Worm (Caenorhabditis elegans) whole organism, late embryonic: ENCODE results near the gene C03E10.1.

ENCODE experiments used
- F13H6.1 ChIP-seq: sonication (generic microtip); optimal IDR thresholded peaks from 2 replicates; lab custom pipeline; 2016; ENCODE audit warnings: missing genetic modification characterization, missing compliant biosample characterization
- K02D7.2 ChIP-seq: sonication (generic microtip); optimal IDR thresholded peaks from 2 replicates; lab custom pipeline; 2017; ENCODE audit warnings: mild to moderate bottlenecking, missing genetic modification characterization, missing compliant biosample characterization
- T23F11.4 ChIP-seq: fragments of 200-800 bp; sonication (Bioruptor generic); optimal IDR thresholded peaks from 2 replicates; lab custom pipeline; 2018; ENCODE audit warnings: mild to moderate bottlenecking, missing genetic modification characterization, missing compliant biosample characterization
- ahr-1 ChIP-seq: sonication (generic microtip); optimal IDR thresholded peaks from 2 replicates; lab custom pipeline; 2016; ENCODE audit warnings: missing genetic modification characterization, missing compliant biosample characterization
- ceh-14 ChIP-seq: sonication (generic microtip); optimal IDR thresholded peaks from 2 replicates; lab custom pipeline; 2016; ENCODE audit warnings: missing genotype, missing genetic modification characterization, missing compliant biosample characterization
- ceh-18 ChIP-seq: sonication (generic microtip); optimal IDR thresholded peaks from 2 replicates; lab custom pipeline; 2016; ENCODE audit warnings: missing genetic modification characterization, missing compliant biosample characterization
- ceh-19 ChIP-seq: fragments of 200-800 bp; sonication (Bioruptor generic); optimal IDR thresholded peaks from 2 replicates; lab custom pipeline; 2018; ENCODE audit warnings: mild to moderate bottlenecking, missing genetic modification characterization, missing compliant biosample characterization
- ceh-2 ChIP-seq: sonication (generic microtip); optimal IDR thresholded peaks from 2 replicates; lab custom pipeline; 2016; ENCODE audit warnings: missing genotype, missing genetic modification characterization, missing compliant biosample characterization
- ceh-34 ChIP-seq: sonication (generic microtip); optimal IDR thresholded peaks from 2 replicates; lab custom pipeline; 2016; ENCODE audit warnings: mild to moderate bottlenecking, missing genetic modification characterization, missing compliant biosample characterization
- ceh-48 ChIP-seq: sonication (generic microtip); optimal IDR thresholded peaks from 2 replicates; lab custom pipeline; 2016; ENCODE audit warnings: missing genetic modification characterization, inconsistent platforms, missing compliant biosample characterization
- ceh-6 ChIP-seq: fragments of 200-800 bp; sonication (Bioruptor generic); optimal IDR thresholded peaks from 2 replicates; lab custom pipeline; 2018; ENCODE audit warnings: mild to moderate bottlenecking, missing genetic modification characterization, missing compliant biosample characterization
- ceh-9 ChIP-seq: sonication (generic microtip); optimal IDR thresholded peaks from 2 replicates; lab custom pipeline; 2016; ENCODE audit warnings: mild to moderate bottlenecking, missing genetic modification characterization, inconsistent platforms, missing compliant biosample characterization
- elt-4 ChIP-seq: sonication (generic microtip); optimal IDR thresholded peaks from 2 replicates; lab custom pipeline; 2016; ENCODE audit warnings: missing genetic modification characterization, missing compliant biosample characterization
- eyg-1 ChIP-seq: sonication (generic microtip); optimal IDR thresholded peaks from 2 replicates; lab custom pipeline; 2016; ENCODE audit warnings: missing genotype, missing genetic modification characterization, missing compliant biosample characterization
- fax-1 ChIP-seq: sonication (generic microtip); optimal IDR thresholded peaks from 2 replicates; lab custom pipeline; 2016; ENCODE audit warnings: missing genotype, missing genetic modification characterization, missing compliant biosample characterization
- fkh-10 ChIP-seq: fragments of 150-350 bp; optimal IDR thresholded peaks from 2 replicates; lab custom pipeline; 2014; ENCODE audit warnings: missing biosample characterization, missing genetic modification reagents, missing genetic modification characterization
- gmeb-2 ChIP-seq: sonication (generic microtip); optimal IDR thresholded peaks from 2 replicates; lab custom pipeline; 2016; ENCODE audit warnings: missing genetic modification characterization, inconsistent platforms, missing compliant biosample characterization
- hlh-30 ChIP-seq: sonication (generic microtip); optimal IDR thresholded peaks from 2 replicates; lab custom pipeline; 2017; ENCODE audit warnings: antibody characterized with exemption, missing genetic modification characterization, missing compliant biosample characterization; ENCODE audit not compliant: insufficient read depth
- mec-3 ChIP-seq: sonication (generic microtip); optimal IDR thresholded peaks from 2 replicates; lab custom pipeline; 2016; ENCODE audit warnings: borderline replicate concordance, missing genetic modification characterization, missing compliant biosample characterization
- nfya-1 ChIP-seq: sonication (generic microtip); optimal IDR thresholded peaks from 2 replicates; lab custom pipeline; 2017; ENCODE audit warnings: missing genetic modification characterization, mild to moderate bottlenecking, missing compliant biosample characterization, antibody characterized with exemption, moderate library complexity
- nhr-11 ChIP-seq: fragments of 150-350 bp; optimal IDR thresholded peaks from 2 replicates; lab custom pipeline; 2014; ENCODE audit warnings: missing biosample characterization, missing genetic modification characterization
- nhr-232 ChIP-seq: sonication (generic microtip); optimal IDR thresholded peaks from 2 replicates; lab custom pipeline; 2016; ENCODE audit warnings: missing genetic modification characterization, missing compliant biosample characterization
- npax-4 ChIP-seq: sonication (generic microtip); optimal IDR thresholded peaks from 2 replicates; lab custom pipeline; 2016; ENCODE audit warnings: missing genetic modification characterization, missing compliant biosample characterization
- odd-2 ChIP-seq: sonication (generic microtip); optimal IDR thresholded peaks from 2 replicates; lab custom pipeline; 2017; ENCODE audit warnings: antibody characterized with exemption, mild to moderate bottlenecking, missing genetic modification characterization, missing compliant biosample characterization
- pat-9 ChIP-seq: fragments of 200-800 bp; sonication (Bioruptor generic); optimal IDR thresholded peaks from 2 replicates; lab custom pipeline; 2018; ENCODE audit warnings: mild to moderate bottlenecking, missing genetic modification characterization, moderate library complexity, missing compliant biosample characterization
- pqm-1 ChIP-seq: sonication (generic microtip); optimal IDR thresholded peaks from 2 replicates; lab custom pipeline; 2016; ENCODE audit warnings: missing genetic modification characterization, missing compliant biosample characterization
- pros-1 ChIP-seq: fragments of 150-350 bp; optimal IDR thresholded peaks from 2 replicates; lab custom pipeline; 2014; ENCODE audit warnings: missing biosample characterization, missing genetic modification reagents, missing genetic modification characterization
- ref-2 ChIP-seq: sonication (generic microtip); optimal IDR thresholded peaks from 2 replicates; lab custom pipeline; 2016; ENCODE audit warnings: missing genetic modification characterization, missing compliant biosample characterization
- syd-9 ChIP-seq: sonication (generic microtip); optimal IDR thresholded peaks from 2 replicates; lab custom pipeline; 2016; ENCODE audit warnings: mild to moderate bottlenecking, missing genetic modification characterization, moderate library complexity, missing compliant biosample characterization
- unc-3 ChIP-seq, 2 experiments: fragments of 200-800 bp in 1 of 2; sonication (Bioruptor generic) in 1 of 2; sonication (generic microtip) in 1 of 2; conservative IDR thresholded peaks in 1 of 2; optimal IDR thresholded peaks in 1 of 2; 2 replicates each; pipeline versions ENCODE4 v1.3.6 to Lab custom; 2016 to 2022; ENCODE audit warnings: missing compliant biosample characterization in 2 of 2, missing genetic modification characterization in 2 of 2, missing genetic modification reagents in 1 of 2
- unc-86 ChIP-seq: sonication (generic microtip); optimal IDR thresholded peaks from 2 replicates; lab custom pipeline; 2016; ENCODE audit warnings: missing genetic modification characterization, missing compliant biosample characterization
- zip-5 ChIP-seq: sonication (generic microtip); optimal IDR thresholded peaks from 2 replicates; lab custom pipeline; 2016; ENCODE audit warnings: missing genetic modification characterization, missing compliant biosample characterization
- ztf-16 ChIP-seq: sonication (generic microtip); optimal IDR thresholded peaks from 2 replicates; lab custom pipeline; 2017; ENCODE audit warnings: missing genetic modification characterization, missing compliant biosample characterization

The C03E10.1 gene

ce11 chrV:11252429-11252828 lies 38.6 kb upstream of the C03E10.1 start, which contains the start of gene srsx-33:
srsx-33 (minus strand) TSS chrV:11252529.
- TF ChIP-seq ceh-48 (tag; lab: Kevin White, UChicago) (no peak), ztf-16 (tag; lab: Kevin White, UChicago) (no peak), unc-3 (GFP tag; conservative IDR thresholded peaks at IDR 0.05; lab: Robert Waterston, UW) (no peak), unc-3 (tag; optimal IDR thresholded peaks at IDR 0.05; lab: Kevin White, UChicago) (no peak)

ce11 chrV:11254980-11255379 lies 36.0 kb upstream of the C03E10.1 start, which contains the start of gene srsx-31:
srsx-31 (minus strand) TSS chrV:11255080.
- TF ChIP-seq odd-2 (no peak), ceh-18 (tag; lab: Kevin White, UChicago) (no peak), npax-4 (no peak), ceh-6 (GFP tag; lab: Kevin White, UChicago) (no peak), nfya-1 (tag; lab: Kevin White, UChicago) (no peak), ceh-34 (tag; lab: Kevin White, UChicago) (no peak), pros-1 (tag; lab: Kevin White, UChicago) (no peak), zip-5 (tag; lab: Kevin White, UChicago) (no peak), pqm-1 (tag; lab: Kevin White, UChicago) (no peak), unc-86 (tag; lab: Kevin White, UChicago) (no peak), ahr-1 (tag; lab: Kevin White, UChicago) (no peak), ztf-16 (tag; lab: Kevin White, UChicago) (no peak), nhr-11 (tag; lab: Kevin White, UChicago) (no peak)

ce11 chrV:11258896-11259295 lies 32.1 kb upstream of the C03E10.1 start, which contains the start of gene lgc-36:
lgc-36 (minus strand) TSS chrV:11258996.
- no peak for TF ChIP-seq F13H6.1 (tag; lab: Kevin White, UChicago)
- TF ChIP-seq fax-1 = no peak

- TF ChIP-seq nhr-232 (tag; lab: Kevin White, UChicago) (no peak), eyg-1 (tag; lab: Kevin White, UChicago) (no peak), fkh-10 (no peak), ceh-19 (GFP tag; lab: Kevin White, UChicago) (no peak), gmeb-2 (tag; lab: Kevin White, UChicago) (no peak), ceh-2 (tag; lab: Kevin White, UChicago) (no peak), mec-3 (tag; lab: Kevin White, UChicago) (no peak), ahr-1 (tag; lab: Kevin White, UChicago) (no peak)
These were observed 30.4 kb upstream of the C03E10.1 start, which contains the start of gene F07B10.7 for ce11 chrV:11260622-11261021. F07B10.7 (minus strand) TSS chrV:11260722.

ce11 chrV:11263025-11263424 lies 28.0 kb upstream of the C03E10.1 start, which contains the start of gene F07B10.4:
F07B10.4 (minus strand) TSS chrV:11263125.
- TF ChIP-seq ceh-9 (tag; lab: Kevin White, UChicago) (no peak), nhr-11 (tag; lab: Kevin White, UChicago) (no peak), pat-9 (tag; lab: Kevin White, UChicago) (no peak), odd-2 (no peak), ref-2 (tag; lab: Kevin White, UChicago) (no peak), T23F11.4 (GFP tag; lab: Kevin White, UChicago) (no peak), ceh-14 (tag; lab: Kevin White, UChicago) (no peak), fkh-10 (no peak), syd-9 (tag; lab: Kevin White, UChicago) (no peak), hlh-30 (tag; lab: Kevin White, UChicago) (no peak), K02D7.2 (tag; lab: Kevin White, UChicago) (no peak), pros-1 (tag; lab: Kevin White, UChicago) (no peak), elt-4 (no peak)
- TF ChIP-seq, all 69 proteins: peak for 0
